Fruit fly (Drosophila melanogaster) S2 (cell line): Measurements from ENCODE around the gene CG7058.

Source experiments
- CG8478 ChIP-seq: fragments of >200 bp; optimal IDR thresholded peaks from 2 replicates; lab custom pipeline; 2018
- CTCF ChIP-seq, 2 experiments: fragments of >200 bp; optimal IDR thresholded peaks; 2 replicates each; lab custom pipeline; 2018

dm6 chrX:18835003-18835402 is 28.5 kb downstream of the CG7058 start:
- TF ChIP-seq CTCF (optimal IDR thresholded peaks at IDR 0.05; lab: Kevin White, UChicago) = no peak
- TF ChIP-seq CG8478 (lab: Kevin White, UChicago) = no peak
